Worm (Caenorhabditis elegans): ENCODE results near the gene gpa-8.

Gene gpa-8

DNA sequence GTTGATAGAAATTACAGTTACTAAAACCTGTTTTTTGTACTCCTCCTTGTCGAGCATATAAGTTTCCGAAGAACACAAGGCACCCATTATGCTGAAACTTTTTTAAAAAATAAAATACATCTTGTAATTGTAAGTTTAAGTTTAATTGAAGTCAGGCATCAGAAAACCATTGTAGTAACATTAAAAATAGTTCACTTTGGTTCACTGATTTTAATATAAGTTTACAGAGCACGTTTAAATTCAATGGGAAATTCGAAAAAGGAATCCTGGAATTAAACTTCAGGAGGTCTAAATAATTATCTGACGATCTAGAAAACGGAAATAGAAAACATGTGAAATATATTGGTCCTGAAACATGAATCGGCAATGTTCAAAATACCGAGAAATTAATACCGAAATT is at the start of gene gpa-8:
gpa-8 (minus strand) TSS at position 101 of the 400 bp plus-strand sequence.
- TF ChIP-seq nhr-28 (tag; optimal IDR thresholded peaks at IDR 0.05) (no peak), zfp-2 (tag; optimal IDR thresholded peaks at IDR 0.05) (no peak), nhr-42 (GFP tag; IDR thresholded peaks at IDR 0.05) (no peak), ceh-44 (GFP tag; IDR thresholded peaks at IDR 0.05) (no peak), nhr-77 (tag; optimal IDR thresholded peaks at IDR 0.05) (no peak), T20F7.1 (GFP tag; optimal IDR thresholded peaks at IDR 0.05) (no peak), mdt-29 (GFP tag; IDR thresholded peaks at IDR 0.05) (no peak)

DNA sequence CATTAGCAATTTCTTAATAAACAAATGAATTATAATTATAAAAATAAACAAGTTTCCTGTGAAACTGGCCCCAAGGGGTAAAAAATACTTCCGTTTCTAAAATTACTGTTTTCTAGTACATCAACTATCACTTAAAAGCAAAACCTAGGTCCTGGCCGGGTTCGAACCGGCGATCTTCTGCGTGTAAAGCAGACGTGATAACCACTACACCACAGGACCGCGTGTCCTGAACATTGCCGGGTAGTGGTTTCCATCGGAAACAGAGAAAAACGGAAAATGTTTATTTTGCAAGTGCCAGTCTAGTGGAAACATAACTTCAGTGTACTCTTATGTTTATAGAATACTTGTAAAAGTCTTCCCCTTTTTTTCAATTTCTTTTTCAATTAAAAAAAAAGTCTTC is 42.9 kb upstream of the gpa-8 start:
- TF ChIP-seq ceh-44 (GFP tag; IDR thresholded peaks at IDR 0.05) (0 out of 2 replicates have a peak, but pooled peaks have one; percentile 53), cey-2 (tag; optimal IDR thresholded peaks at IDR 0.05; ENCODE audit: borderline replicate concordance, insufficient read depth) (no peak), mxl-2 (GFP tag; conservative IDR thresholded peaks at IDR 0.05) (no peak), daf-16 (GFP tag; optimal IDR thresholded peaks at IDR 0.05) (peak in 1 of 2 experiments; percentile 37), daf-16 (tag; optimal IDR thresholded peaks at IDR 0.05) (no peak)

DNA sequence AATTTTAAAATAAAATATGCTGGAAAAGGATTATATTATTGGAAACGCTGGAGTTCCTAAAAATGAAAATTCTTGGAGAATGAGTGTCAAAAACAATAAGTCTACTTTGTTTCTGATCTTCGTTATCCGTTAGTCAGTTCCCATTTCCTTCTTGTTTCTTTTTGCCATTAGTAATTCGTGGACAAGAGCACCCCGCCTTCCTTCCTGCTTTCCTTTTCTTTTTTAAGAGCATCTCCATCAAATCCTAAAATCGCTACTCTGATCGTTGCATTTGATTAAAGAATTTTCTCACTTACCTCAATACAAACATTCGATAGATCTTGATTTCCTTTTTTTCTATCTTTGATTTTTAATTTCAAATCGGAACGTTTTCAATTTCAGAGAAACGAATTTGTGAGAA is 39.5 kb upstream of the gpa-8 start, which contains the start of gene frpr-15:
frpr-15 (plus strand) TSS at position 301 of the 400 bp plus-strand sequence.
- TF ChIP-seq spr-1 (tag; optimal IDR thresholded peaks at IDR 0.05) (no peak), unc-62 (GFP tag; optimal IDR thresholded peaks at IDR 0.05 in 1 of 2) (peak in 1 of 2 experiments; percentile 33), unc-62 (tag; optimal IDR thresholded peaks at IDR 0.05) (no peak)

DNA sequence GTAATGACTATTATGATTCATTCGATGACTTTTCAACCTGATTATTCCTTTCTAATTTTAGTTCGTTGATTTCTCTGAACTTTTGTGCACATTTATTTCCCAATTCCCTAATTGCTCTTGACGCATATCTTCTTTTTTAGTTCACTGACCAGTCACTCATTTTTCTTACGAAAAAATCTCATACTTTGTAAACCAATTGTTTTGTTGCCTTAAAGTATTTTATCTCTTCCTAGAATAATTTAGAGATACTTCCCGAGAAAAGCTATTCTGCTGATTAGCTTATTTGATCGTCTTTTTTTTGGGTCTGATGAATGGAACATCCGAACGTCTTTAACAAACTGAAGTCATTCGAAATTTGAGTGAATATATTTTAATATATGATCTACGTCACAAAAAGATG is 39.0 kb upstream of the gpa-8 start:
- TF ChIP-seq saeg-2 (GFP tag; IDR thresholded peaks at IDR 0.05) (no peak), unc-62 (GFP tag; optimal IDR thresholded peaks at IDR 0.05 in 1 of 2) (no peak), unc-62 (tag; optimal IDR thresholded peaks at IDR 0.05) (no peak)

DNA sequence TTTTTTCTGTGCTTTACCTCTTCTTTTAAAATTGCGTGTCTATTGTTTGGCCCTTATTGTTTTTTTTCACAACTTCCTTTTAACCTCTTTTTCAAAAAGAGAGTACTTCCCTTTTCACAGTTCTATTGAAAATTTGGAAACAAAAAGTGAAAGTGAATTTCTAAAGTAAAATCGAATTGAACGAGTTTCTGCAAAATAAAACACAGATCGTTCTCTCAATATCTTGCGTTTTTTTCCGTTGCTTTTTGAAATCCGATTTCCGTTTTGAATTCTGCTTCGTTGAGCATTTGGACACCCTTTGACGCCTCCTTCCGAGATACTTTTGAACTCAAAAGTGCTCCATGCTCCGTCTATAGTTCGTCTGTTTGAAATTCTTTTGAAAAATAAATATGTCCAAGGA is 36.0 kb upstream of the gpa-8 start:
- no peak for TF ChIP-seq daf-16 (GFP tag; optimal IDR thresholded peaks at IDR 0.05)
- TF ChIP-seq daf-16 (tag; optimal IDR thresholded peaks at IDR 0.05): no peak
- no peak for TF ChIP-seq Y75B8A.6 (GFP tag; IDR thresholded peaks at IDR 0.05)
- no peak for TF ChIP-seq lin-15B (tag; optimal IDR thresholded peaks at IDR 0.05)
- TF ChIP-seq nhr-25 (tag; optimal IDR thresholded peaks at IDR 0.05; ENCODE audit: borderline replicate concordance, insufficient read depth): no peak
- no peak for TF ChIP-seq saeg-2 (GFP tag; IDR thresholded peaks at IDR 0.05)
- TF ChIP-seq fos-1 (tag; optimal IDR thresholded peaks at IDR 0.05): no peak
- TF ChIP-seq fkh-10 (GFP tag; optimal IDR thresholded peaks at IDR 0.05): peak; percentile 88
- no peak for TF ChIP-seq daf-12 (tag; optimal IDR thresholded peaks at IDR 0.05)
- TF ChIP-seq aly-2 (tag; optimal IDR thresholded peaks at IDR 0.05): no peak

DNA sequence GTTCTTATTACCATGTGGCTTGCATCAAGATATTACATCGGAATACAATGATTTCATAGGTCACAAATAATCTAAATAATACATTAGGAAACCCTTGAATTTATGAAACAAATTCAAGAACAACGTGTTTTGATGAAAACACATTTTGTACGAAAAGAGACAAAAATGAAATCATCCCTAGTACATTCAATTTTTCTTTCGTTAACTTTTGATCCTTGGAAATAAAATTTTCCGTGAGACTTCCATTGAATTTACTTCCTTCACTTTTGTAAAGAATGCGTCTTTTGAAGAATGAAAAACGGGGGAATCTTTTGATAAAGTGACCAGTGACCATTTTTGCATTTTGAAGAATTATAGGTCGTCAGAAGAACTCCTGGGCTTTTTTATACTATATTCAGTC is 33.5 kb upstream of the gpa-8 start:
- TF ChIP-seq fkh-10 (GFP tag; optimal IDR thresholded peaks at IDR 0.05) (peak; percentile 48), ztf-11 (tag; optimal IDR thresholded peaks at IDR 0.05) (no peak)

DNA sequence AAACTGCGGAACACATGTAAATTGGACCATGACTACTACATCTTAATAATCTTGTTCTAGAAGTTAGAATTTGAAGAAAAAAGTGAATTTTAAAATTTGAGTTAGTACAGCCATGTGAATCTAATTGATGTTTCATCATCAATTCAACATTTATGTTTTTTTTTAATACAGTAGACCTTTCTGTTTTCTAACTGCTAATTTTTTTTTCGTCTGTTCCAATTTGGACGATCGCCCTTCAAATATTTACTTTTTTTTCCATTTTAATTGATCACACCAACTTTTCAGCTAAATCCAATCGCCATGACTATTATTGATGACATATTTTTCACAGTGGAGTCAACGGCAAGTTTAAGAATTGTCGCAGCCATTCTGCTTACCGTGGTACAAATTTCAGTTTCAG is 30.3 kb upstream of the gpa-8 start, which contains the start of gene srx-116:
srx-116 (plus strand) TSS at position 301 of the 400 bp plus-strand sequence.
- TF ChIP-seq madf-9 (GFP tag; conservative IDR thresholded peaks at IDR 0.05) (no peak), arid-1 (GFP tag; conservative IDR thresholded peaks at IDR 0.05) (no peak), dmd-8 (GFP tag; IDR thresholded peaks at IDR 0.05) (no peak), ama-1 (optimal IDR thresholded peaks at IDR 0.05) (no peak), ctbp-1 (GFP tag; IDR thresholded peaks at IDR 0.05) (no peak), lin-29 (GFP tag; IDR thresholded peaks at IDR 0.05) (no peak), nhr-10 (tag; optimal IDR thresholded peaks at IDR 0.05) (no peak), mdl-1 (tag; optimal IDR thresholded peaks at IDR 0.05) (no peak), Y75B8A.6 (GFP tag; IDR thresholded peaks at IDR 0.05) (no peak), madf-5 (GFP tag; IDR thresholded peaks at IDR 0.05) (no peak), ztf-7 (tag; optimal IDR thresholded peaks at IDR 0.05) (no peak), egl-27 (tag; optimal IDR thresholded peaks at IDR 0.05) (no peak), daf-16 (GFP tag; optimal IDR thresholded peaks at IDR 0.05) (no peak), daf-16 (tag; optimal IDR thresholded peaks at IDR 0.05) (no peak), fkh-10 (GFP tag; optimal IDR thresholded peaks at IDR 0.05) (no peak), dmd-9 (GFP tag; IDR thresholded peaks at IDR 0.05) (no peak), F10B5.3 (tag; optimal IDR thresholded peaks at IDR 0.05) (no peak), nhr-41 (GFP tag; IDR thresholded peaks at IDR 0.05) (no peak), spr-1 (tag; optimal IDR thresholded peaks at IDR 0.05) (no peak), daf-8 (GFP tag; IDR thresholded peaks at IDR 0.05) (no peak), egl-43 (GFP tag; IDR thresholded peaks at IDR 0.05) (no peak)
